Worm (Caenorhabditis elegans) whole organism, late embryonic: Measurements from ENCODE around the gene hsp-6.

Experiments used
- C38D4.7 ChIP-seq: fragments of 200-800 bp; sonication (Bioruptor generic); optimal IDR thresholded peaks from 2 replicates; lab custom pipeline; 2018; ENCODE audit warnings: mild to moderate bottlenecking, missing genetic modification characterization, moderate library complexity, missing compliant biosample characterization
- T23F11.4 ChIP-seq: fragments of 200-800 bp; sonication (Bioruptor generic); optimal IDR thresholded peaks from 2 replicates; lab custom pipeline; 2018; ENCODE audit warnings: mild to moderate bottlenecking, missing genetic modification characterization, missing compliant biosample characterization
- Y22D7AL.16 ChIP-seq: sonication (generic microtip); optimal IDR thresholded peaks from 2 replicates; lab custom pipeline; 2016; ENCODE audit warnings: missing genetic modification characterization, missing compliant biosample characterization
- ama-1 ChIP-seq: fragments of 150-350 bp; optimal IDR thresholded peaks from 2 replicates; lab custom pipeline; 2014
- ceh-18 ChIP-seq: sonication (generic microtip); optimal IDR thresholded peaks from 2 replicates; lab custom pipeline; 2016; ENCODE audit warnings: missing genetic modification characterization, missing compliant biosample characterization
- ceh-19 ChIP-seq: fragments of 200-800 bp; sonication (Bioruptor generic); optimal IDR thresholded peaks from 2 replicates; lab custom pipeline; 2018; ENCODE audit warnings: mild to moderate bottlenecking, missing genetic modification characterization, missing compliant biosample characterization
- ceh-22 ChIP-seq: sonication (generic microtip); optimal IDR thresholded peaks from 2 replicates; lab custom pipeline; 2017; ENCODE audit warnings: missing biosample characterization, missing genetic modification characterization
- ceh-24 ChIP-seq: sonication (generic microtip); optimal IDR thresholded peaks from 2 replicates; lab custom pipeline; 2016; ENCODE audit warnings: mild to moderate bottlenecking, missing genetic modification characterization, missing compliant biosample characterization
- ceh-30 ChIP-seq: fragments of 150-350 bp; optimal IDR thresholded peaks from 2 replicates; lab custom pipeline; 2014; ENCODE audit warnings: missing biosample characterization, missing genetic modification characterization
- ceh-31 ChIP-seq: sonication (generic microtip); optimal IDR thresholded peaks from 2 replicates; lab custom pipeline; 2016; ENCODE audit warnings: missing genetic modification characterization, missing compliant biosample characterization
- ceh-45 ChIP-seq: fragments of 200-800 bp; sonication (Bioruptor generic); IDR thresholded peaks from 2 replicates; pipeline ENCODE4 v1.3.6; 2022; ENCODE audit warnings: missing genetic modification reagents, missing genetic modification characterization, missing compliant biosample characterization
- ceh-6 ChIP-seq: fragments of 200-800 bp; sonication (Bioruptor generic); optimal IDR thresholded peaks from 2 replicates; lab custom pipeline; 2018; ENCODE audit warnings: mild to moderate bottlenecking, missing genetic modification characterization, missing compliant biosample characterization
- dmd-4 ChIP-seq: sonication (generic microtip); optimal IDR thresholded peaks from 2 replicates; lab custom pipeline; 2016; ENCODE audit warnings: borderline replicate concordance, missing genetic modification characterization, missing compliant biosample characterization
- elt-2 ChIP-seq: sonication (generic microtip); optimal IDR thresholded peaks from 2 replicates; lab custom pipeline; 2016; ENCODE audit warnings: missing genetic modification reagents, missing genetic modification characterization, missing compliant biosample characterization
- gmeb-2 ChIP-seq: sonication (generic microtip); optimal IDR thresholded peaks from 2 replicates; lab custom pipeline; 2016; ENCODE audit warnings: missing genetic modification characterization, inconsistent platforms, missing compliant biosample characterization
- hlh-13 ChIP-seq: fragments of 200-800 bp; sonication (Bioruptor generic); optimal IDR thresholded peaks from 2 replicates; lab custom pipeline; 2018; ENCODE audit warnings: mild to moderate bottlenecking, missing genetic modification characterization, missing compliant biosample characterization
- hlh-30 ChIP-seq: sonication (generic microtip); optimal IDR thresholded peaks from 2 replicates; lab custom pipeline; 2017; ENCODE audit warnings: antibody characterized with exemption, missing genetic modification characterization, missing compliant biosample characterization; ENCODE audit not compliant: insufficient read depth
- hlh-6 ChIP-seq: sonication (generic microtip); optimal IDR thresholded peaks from 2 replicates; lab custom pipeline; 2016; ENCODE audit warnings: missing genotype, missing genetic modification characterization, missing compliant biosample characterization
- lim-6 ChIP-seq: sonication (generic microtip); optimal IDR thresholded peaks from 2 replicates; lab custom pipeline; 2016; ENCODE audit warnings: missing genetic modification characterization, missing compliant biosample characterization
- mec-3 ChIP-seq: sonication (generic microtip); optimal IDR thresholded peaks from 2 replicates; lab custom pipeline; 2016; ENCODE audit warnings: borderline replicate concordance, missing genetic modification characterization, missing compliant biosample characterization
- nfya-1 ChIP-seq: sonication (generic microtip); optimal IDR thresholded peaks from 2 replicates; lab custom pipeline; 2017; ENCODE audit warnings: missing genetic modification characterization, mild to moderate bottlenecking, missing compliant biosample characterization, antibody characterized with exemption, moderate library complexity
- nhr-11 ChIP-seq: fragments of 150-350 bp; optimal IDR thresholded peaks from 2 replicates; lab custom pipeline; 2014; ENCODE audit warnings: missing biosample characterization, missing genetic modification characterization
- pag-3 ChIP-seq: sonication (generic microtip); optimal IDR thresholded peaks from 2 replicates; lab custom pipeline; 2016; ENCODE audit warnings: missing compliant biosample characterization, missing genetic modification characterization, borderline replicate concordance
- pat-9 ChIP-seq: fragments of 200-800 bp; sonication (Bioruptor generic); optimal IDR thresholded peaks from 2 replicates; lab custom pipeline; 2018; ENCODE audit warnings: mild to moderate bottlenecking, missing genetic modification characterization, moderate library complexity, missing compliant biosample characterization
- pha-2 ChIP-seq: sonication (generic microtip); optimal IDR thresholded peaks from 2 replicates; lab custom pipeline; 2017; ENCODE audit warnings: mild to moderate bottlenecking, missing genetic modification characterization, missing compliant biosample characterization
- pqm-1 ChIP-seq: sonication (generic microtip); optimal IDR thresholded peaks from 2 replicates; lab custom pipeline; 2016; ENCODE audit warnings: missing genetic modification characterization, missing compliant biosample characterization
- pros-1 ChIP-seq: fragments of 150-350 bp; optimal IDR thresholded peaks from 2 replicates; lab custom pipeline; 2014; ENCODE audit warnings: missing biosample characterization, missing genetic modification reagents, missing genetic modification characterization
- ref-2 ChIP-seq: sonication (generic microtip); optimal IDR thresholded peaks from 2 replicates; lab custom pipeline; 2016; ENCODE audit warnings: missing genetic modification characterization, missing compliant biosample characterization
- sdc-2 ChIP-seq: sonication (generic microtip); optimal IDR thresholded peaks from 2 replicates; lab custom pipeline; 2016; ENCODE audit warnings: missing genotype, missing genetic modification characterization, missing compliant biosample characterization
- syd-9 ChIP-seq: sonication (generic microtip); optimal IDR thresholded peaks from 2 replicates; lab custom pipeline; 2016; ENCODE audit warnings: mild to moderate bottlenecking, missing genetic modification characterization, moderate library complexity, missing compliant biosample characterization
- tbx-2 ChIP-seq: sonication (generic microtip); optimal IDR thresholded peaks from 2 replicates; lab custom pipeline; 2016; ENCODE audit warnings: missing genetic modification characterization, missing compliant biosample characterization
- tbx-7 ChIP-seq: sonication (generic microtip); optimal IDR thresholded peaks from 2 replicates; lab custom pipeline; 2016; ENCODE audit warnings: missing genotype, missing genetic modification characterization, missing compliant biosample characterization
- unc-42 ChIP-seq: sonication (generic microtip); optimal IDR thresholded peaks from 2 replicates; lab custom pipeline; 2016; ENCODE audit warnings: missing genotype, missing genetic modification characterization, missing compliant biosample characterization
- unc-55 ChIP-seq: sonication (generic microtip); optimal IDR thresholded peaks from 2 replicates; lab custom pipeline; 2017; ENCODE audit warnings: missing biosample characterization, missing genetic modification reagents, missing genetic modification characterization
- ztf-16 ChIP-seq: sonication (generic microtip); optimal IDR thresholded peaks from 2 replicates; lab custom pipeline; 2017; ENCODE audit warnings: missing genetic modification characterization, missing compliant biosample characterization

hsp-6 gene

ce11 chrV:4867535-4867934 is 41.0 kb upstream of the hsp-6 start:
- TF ChIP-seq hlh-13 (GFP tag; lab: Kevin White, UChicago), result no peak
- TF ChIP-seq lim-6 (tag; lab: Kevin White, UChicago), result no peak
- no peak for TF ChIP-seq tbx-2 (tag; lab: Kevin White, UChicago)

ce11 chrV:4865364-4865763 is 38.8 kb upstream of the hsp-6 start, which contains the start of gene srd-32:
TSS of gene srd-32 (plus strand) at chrV:4865664.
- TF ChIP-seq hlh-30 (tag; lab: Kevin White, UChicago) (no peak), pag-3 (tag; lab: Kevin White, UChicago) (no peak)

ce11 chrV:4864330-4864729 is 37.8 kb upstream of the hsp-6 start:
- TF ChIP-seq ceh-30 (tag; lab: Kevin White, UChicago), result no peak
- TF ChIP-seq pat-9 (tag; lab: Kevin White, UChicago), result no peak
- TF ChIP-seq ama-1 (lab: Kevin White, UChicago), result no peak
- TF ChIP-seq ceh-22, result no peak
- no peak for TF ChIP-seq gmeb-2 (tag; lab: Kevin White, UChicago)
- no peak for TF ChIP-seq ceh-24 (tag; lab: Kevin White, UChicago)
- no peak for TF ChIP-seq pqm-1 (tag; lab: Kevin White, UChicago)
- TF ChIP-seq pros-1 (tag; lab: Kevin White, UChicago), result no peak
- no peak for TF ChIP-seq nhr-11 (tag; lab: Kevin White, UChicago)
- no peak for TF ChIP-seq ztf-16 (tag; lab: Kevin White, UChicago)
- no peak for TF ChIP-seq ceh-19 (GFP tag; lab: Kevin White, UChicago)
- no peak for TF ChIP-seq elt-2
- no peak for TF ChIP-seq dmd-4 (tag; lab: Kevin White, UChicago)
- no peak for TF ChIP-seq unc-42 (tag; lab: Kevin White, UChicago)
- no peak for TF ChIP-seq Y22D7AL.16

- TF ChIP-seq unc-55 (GFP tag; lab: Kevin White, UChicago) (peak; percentile 16), sdc-2 (no peak)
Observed at ce11 chrV:4862737-4863136, 36.2 kb upstream of the hsp-6 start, which contains the start of gene C37H5.13. TSS of gene C37H5.13 (minus strand) at chrV:4862965.

ce11 chrV:4860525-4860924 is 34.0 kb upstream of the hsp-6 start:
- TF ChIP-seq ref-2 (tag; lab: Kevin White, UChicago), result peak; percentile 12
- TF ChIP-seq mec-3 (tag; lab: Kevin White, UChicago), result no peak
- peak; percentile 34 for TF ChIP-seq ceh-31 (tag; lab: Kevin White, UChicago)
- TF ChIP-seq nfya-1, result peak; percentile 43
- no peak for TF ChIP-seq dmd-4 (tag; lab: Kevin White, UChicago)
- peak; percentile 28 for TF ChIP-seq hlh-6 (tag; lab: Kevin White, UChicago)
- TF ChIP-seq tbx-2 (tag; lab: Kevin White, UChicago), result peak; percentile 21
- TF ChIP-seq unc-55 (GFP tag; lab: Kevin White, UChicago), result peak; percentile 39
- peak; percentile 25 for TF ChIP-seq ceh-18 (tag; lab: Kevin White, UChicago)
- TF ChIP-seq unc-42 (tag; lab: Kevin White, UChicago), result peak; percentile 37

- TF ChIP-seq T23F11.4 (no peak), hlh-6 (tag; lab: Kevin White, UChicago) (no peak), syd-9 (tag; lab: Kevin White, UChicago) (no peak), C38D4.7 (no peak), tbx-7 (tag; lab: Kevin White, UChicago) (no peak), pha-2 (tag; lab: Kevin White, UChicago) (no peak), hlh-13 (GFP tag; lab: Kevin White, UChicago) (no peak), ceh-6 (GFP tag; lab: Kevin White, UChicago) (no peak), ceh-45 (no peak)
Observed at ce11 chrV:4857561-4857960, 31.0 kb upstream of the hsp-6 start.
